Fruit fly (Drosophila melanogaster) whole organism, prepupa: ENCODE data around the gene mew.
A peak's percentile ranks its signal among the peaks of the same experiment; 100 is the strongest.

Source experiments
- Blimp-1 ChIP-seq: fragments of 200-800 bp; sonication (Bioruptor generic); optimal IDR thresholded peaks from 3 replicates; lab custom pipeline; 2017; ENCODE audit warnings: missing biosample characterization, missing genetic modification characterization, mild to moderate bottlenecking, moderate library complexity, missing genetic modification reagents
- CG10631 ChIP-seq: fragments of 200-800 bp; sonication (Bioruptor generic); optimal IDR thresholded peaks from 2 replicates; lab custom pipeline; 2016; ENCODE audit warnings: missing biosample characterization, missing genetic modification characterization
- CG10669 ChIP-seq: fragments of 200-800 bp; sonication (Bioruptor generic); optimal IDR thresholded peaks from 3 replicates; lab custom pipeline; 2018; ENCODE audit warnings: missing biosample characterization, mild to moderate bottlenecking, missing genetic modification characterization, moderate library complexity
- CG11294 ChIP-seq: fragments of 200-800 bp; sonication (Bioruptor generic); IDR thresholded peaks from 2 replicates; pipeline ENCODE4 v1.3.6; 2022; ENCODE audit warnings: missing biosample characterization, missing genetic modification characterization
- CG11762 ChIP-seq: fragments of 200-800 bp; sonication (Bioruptor generic); optimal IDR thresholded peaks from 3 replicates; lab custom pipeline; 2016; ENCODE audit warnings: missing biosample characterization, missing genetic modification characterization; ENCODE audit not compliant: insufficient read depth
- CG11902 ChIP-seq: fragments of 200-800 bp; sonication (Bioruptor generic); optimal IDR thresholded peaks from 3 replicates; lab custom pipeline; 2016; ENCODE audit warnings: missing biosample characterization, missing genetic modification characterization
- CG15336 ChIP-seq: fragments of 200-800 bp; sonication (Bioruptor generic); IDR thresholded peaks from 2 replicates; pipeline ENCODE4 v1.3.6; 2022; ENCODE audit warnings: missing biosample characterization, missing genetic modification characterization
- CG1621 ChIP-seq: fragments of 200-800 bp; sonication (Bioruptor generic); optimal IDR thresholded peaks from 3 replicates; lab custom pipeline; 2018; ENCODE audit warnings: missing biosample characterization, mild to moderate bottlenecking, missing genetic modification characterization
- CG16779 ChIP-seq: fragments of 200-800 bp; sonication (Bioruptor generic); optimal IDR thresholded peaks from 3 replicates; lab custom pipeline; 2017; ENCODE audit warnings: missing biosample characterization, mild to moderate bottlenecking, missing genetic modification characterization
- CG3032 ChIP-seq: fragments of 200-800 bp; optimal IDR thresholded peaks from 2 replicates; lab custom pipeline; 2019; ENCODE audit warnings: missing biosample characterization, mild to moderate bottlenecking, missing genetic modification characterization, moderate library complexity
- CG31627 ChIP-seq: fragments of 200-800 bp; sonication (Bioruptor generic); optimal IDR thresholded peaks from 3 replicates; lab custom pipeline; 2016; ENCODE audit warnings: missing biosample characterization, missing genetic modification characterization
- CG32006 ChIP-seq: fragments of 200-800 bp; sonication (Bioruptor generic); optimal IDR thresholded peaks from 3 replicates; lab custom pipeline; 2017; ENCODE audit warnings: missing biosample characterization, mild to moderate bottlenecking, missing genetic modification characterization
- CG34406 ChIP-seq: fragments of 200-800 bp; sonication (Bioruptor generic); optimal IDR thresholded peaks from 3 replicates; lab custom pipeline; 2016; ENCODE audit warnings: missing biosample characterization, missing genetic modification characterization
- CG3919 ChIP-seq: fragments of 200-800 bp; sonication (Bioruptor generic); optimal IDR thresholded peaks from 3 replicates; lab custom pipeline; 2016; ENCODE audit warnings: missing biosample characterization, missing genetic modification characterization
- CG4318 ChIP-seq: fragments of 200-800 bp; sonication (Bioruptor generic); optimal IDR thresholded peaks from 3 replicates; lab custom pipeline; 2017; ENCODE audit warnings: missing biosample characterization, mild to moderate bottlenecking, missing genetic modification characterization
- CG6163 ChIP-seq: fragments of 200-800 bp; sonication (Bioruptor generic); IDR thresholded peaks from 3 replicates; pipeline ENCODE4 v1.3.6; 2022; ENCODE audit warnings: missing biosample characterization, missing genetic modification characterization
- CG6276 ChIP-seq: fragments of 200-800 bp; sonication (Bioruptor generic); optimal IDR thresholded peaks from 2 replicates; lab custom pipeline; 2017; ENCODE audit warnings: missing biosample characterization, mild to moderate bottlenecking, missing genetic modification characterization
- CG6792 ChIP-seq: fragments of 200-800 bp; sonication (Bioruptor generic); optimal IDR thresholded peaks from 3 replicates; lab custom pipeline; 2016; ENCODE audit warnings: missing biosample characterization, missing genetic modification characterization
- CG6808 ChIP-seq: fragments of 200-800 bp; sonication (Bioruptor generic); optimal IDR thresholded peaks from 3 replicates; lab custom pipeline; 2017; ENCODE audit warnings: missing biosample characterization, missing genetic modification characterization, mild to moderate bottlenecking, moderate library complexity, missing genetic modification reagents
- CG6854 ChIP-seq: fragments of 200-800 bp; sonication (Bioruptor generic); optimal IDR thresholded peaks from 2 replicates; lab custom pipeline; 2017; ENCODE audit warnings: missing biosample characterization, mild to moderate bottlenecking, missing genetic modification characterization
- CG7368 ChIP-seq: fragments of 200-800 bp; sonication (Bioruptor generic); optimal IDR thresholded peaks from 3 replicates; lab custom pipeline; 2016; ENCODE audit warnings: missing biosample characterization, missing genetic modification characterization
- CG8119 ChIP-seq: fragments of 200-800 bp; sonication (Bioruptor generic); IDR thresholded peaks from 3 replicates; pipeline ENCODE4 v1.3.6; 2022; ENCODE audit warnings: missing biosample characterization, missing genetic modification characterization
- CG8319 ChIP-seq: fragments of 200-800 bp; sonication (Bioruptor generic); optimal IDR thresholded peaks from 3 replicates; lab custom pipeline; 2016; ENCODE audit warnings: missing biosample characterization, missing genetic modification characterization
- CG8632 ChIP-seq: fragments of 200-800 bp; sonication (Bioruptor generic); optimal IDR thresholded peaks from 3 replicates; lab custom pipeline; 2016; ENCODE audit warnings: missing biosample characterization, missing genetic modification characterization
- CG9139 ChIP-seq: fragments of 200-800 bp; sonication (Bioruptor generic); optimal IDR thresholded peaks from 3 replicates; lab custom pipeline; 2017; ENCODE audit warnings: missing biosample characterization, mild to moderate bottlenecking, missing genetic modification characterization
- Eip75B ChIP-seq: fragments of 200-800 bp; sonication (Bioruptor generic); optimal IDR thresholded peaks from 3 replicates; lab custom pipeline; 2016; ENCODE audit warnings: missing biosample characterization, missing genetic modification characterization
- Eip78C ChIP-seq: fragments of 200-800 bp; sonication (Bioruptor generic); peaks from one replicate; lab custom pipeline; 2016; ENCODE audit warnings: missing biosample characterization, missing genetic modification characterization
- Ets21C ChIP-seq: fragments of 200-800 bp; sonication (Bioruptor generic); optimal IDR thresholded peaks from 3 replicates; lab custom pipeline; 2016; ENCODE audit warnings: missing biosample characterization, missing genetic modification characterization
- Ets96B ChIP-seq: fragments of 200-800 bp; optimal IDR thresholded peaks from 2 replicates; lab custom pipeline; 2019; ENCODE audit warnings: missing biosample characterization, mild to moderate bottlenecking, missing genetic modification characterization, moderate library complexity
- Gug ChIP-seq: fragments of 200-800 bp; sonication (Bioruptor generic); IDR thresholded peaks from 2 replicates; pipeline ENCODE4 v1.3.6; 2022; ENCODE audit warnings: missing biosample characterization, missing genetic modification characterization
- Hr38 ChIP-seq: sonication (Bioruptor generic); optimal IDR thresholded peaks from 2 replicates; lab custom pipeline; 2016; ENCODE audit warnings: missing biosample characterization, missing genetic modification characterization
- Hr39 ChIP-seq: fragments of 200-800 bp; sonication (Bioruptor generic); optimal IDR thresholded peaks from 2 replicates; lab custom pipeline; 2016; ENCODE audit warnings: missing biosample characterization, missing genetic modification characterization
- Hr4 ChIP-seq: fragments of 200-800 bp; sonication (Bioruptor generic); optimal IDR thresholded peaks from 3 replicates; lab custom pipeline; 2016; ENCODE audit warnings: missing biosample characterization, missing genetic modification characterization
- Lpt ChIP-seq: fragments of 200-800 bp; sonication (Bioruptor generic); optimal IDR thresholded peaks from 3 replicates; lab custom pipeline; 2016; ENCODE audit warnings: missing biosample characterization, missing genetic modification characterization
- Met ChIP-seq: fragments of 200-800 bp; sonication (Bioruptor generic); optimal IDR thresholded peaks from 3 replicates; lab custom pipeline; 2016; ENCODE audit warnings: missing biosample characterization, missing genetic modification characterization
- OdsH ChIP-seq: fragments of 200-800 bp; sonication (Bioruptor generic); optimal IDR thresholded peaks from 3 replicates; lab custom pipeline; 2016; ENCODE audit warnings: missing biosample characterization, missing genetic modification characterization
- Smox ChIP-seq: fragments of 200-800 bp; sonication (Bioruptor generic); optimal IDR thresholded peaks from 3 replicates; lab custom pipeline; 2016; ENCODE audit warnings: missing biosample characterization, missing genetic modification characterization
- achi ChIP-seq: fragments of 200-800 bp; sonication (Bioruptor generic); optimal IDR thresholded peaks from 3 replicates; lab custom pipeline; 2016; ENCODE audit warnings: missing biosample characterization, missing genetic modification characterization
- acj6 ChIP-seq: fragments of 200-800 bp; sonication (Bioruptor generic); optimal IDR thresholded peaks from 3 replicates; lab custom pipeline; 2016; ENCODE audit warnings: missing biosample characterization, missing genetic modification characterization
- cyc ChIP-seq: fragments of 200-800 bp; sonication (Bioruptor generic); optimal IDR thresholded peaks from 3 replicates; lab custom pipeline; 2016; ENCODE audit warnings: missing biosample characterization, missing genetic modification characterization
- dac ChIP-seq: fragments of 200-800 bp; sonication (Bioruptor generic); optimal IDR thresholded peaks from 2 replicates; lab custom pipeline; 2017; ENCODE audit warnings: missing biosample characterization, mild to moderate bottlenecking, missing genetic modification characterization
- eg ChIP-seq: fragments of 200-800 bp; sonication (Bioruptor generic); IDR thresholded peaks from 3 replicates; pipeline ENCODE4 v1.3.6; 2022; ENCODE audit warnings: missing biosample characterization, missing genetic modification characterization
- esn ChIP-seq: fragments of 200-800 bp; sonication (Bioruptor generic); optimal IDR thresholded peaks from 2 replicates; lab custom pipeline; 2016; ENCODE audit warnings: missing biosample characterization, mild to moderate bottlenecking, missing genetic modification characterization, moderate library complexity
- fd85E ChIP-seq: fragments of 200-800 bp; sonication (Bioruptor generic); optimal IDR thresholded peaks from 3 replicates; lab custom pipeline; 2016; ENCODE audit warnings: missing biosample characterization, missing genetic modification characterization
- fkh ChIP-seq: fragments of 200-800 bp; sonication (Bioruptor generic); optimal IDR thresholded peaks from 3 replicates; lab custom pipeline; 2017; ENCODE audit warnings: missing biosample characterization, mild to moderate bottlenecking, missing genetic modification characterization, moderate library complexity
- lz ChIP-seq: fragments of 200-800 bp; sonication (Bioruptor generic); optimal IDR thresholded peaks from 3 replicates; lab custom pipeline; 2016; ENCODE audit warnings: missing biosample characterization, missing genetic modification characterization
- net ChIP-seq: fragments of 200-800 bp; sonication (Bioruptor generic); optimal IDR thresholded peaks from 3 replicates; lab custom pipeline; 2016; ENCODE audit warnings: missing biosample characterization, missing genetic modification characterization
- pdm3 ChIP-seq: fragments of 200-800 bp; sonication (Bioruptor generic); optimal IDR thresholded peaks from 3 replicates; lab custom pipeline; 2016; ENCODE audit warnings: missing biosample characterization, missing genetic modification characterization
- salr ChIP-seq, 2 experiments: fragments of 200-800 bp; sonication (Bioruptor generic); optimal IDR thresholded peaks; 3 replicates each; lab custom pipeline; 2016 to 2018; ENCODE audit warnings: missing biosample characterization in 2 of 2, missing genetic modification characterization in 2 of 2, mild to moderate bottlenecking in 1 of 2
- ss ChIP-seq, 2 experiments: fragments of 200-800 bp; sonication (Bioruptor generic); optimal IDR thresholded peaks; 2 replicates in 1 of 2; 3 replicates in 1 of 2; lab custom pipeline; 2017 to 2018; ENCODE audit warnings: mild to moderate bottlenecking in 2 of 2, missing biosample characterization in 2 of 2, missing genetic modification characterization in 2 of 2, moderate library complexity in 1 of 2
- svp ChIP-seq: fragments of 200-800 bp; sonication (Bioruptor generic); peaks from one replicate; lab custom pipeline; 2016; ENCODE audit warnings: missing biosample characterization, missing genetic modification characterization
- topi ChIP-seq: fragments of 200-800 bp; sonication (Bioruptor generic); optimal IDR thresholded peaks from 3 replicates; lab custom pipeline; 2016; ENCODE audit warnings: missing biosample characterization, missing genetic modification characterization
- vri ChIP-seq: fragments of 200-800 bp; sonication (Bioruptor generic); optimal IDR thresholded peaks from 3 replicates; lab custom pipeline; 2016; ENCODE audit warnings: missing biosample characterization, mild to moderate bottlenecking, missing genetic modification characterization

Gene mew

dm6 chrX:13214056-13214455 is 44.2 kb downstream of the mew start:
- TF ChIP-seq Lpt (GFP tag; lab: Kevin White, UChicago), result peak; percentile 58
- TF ChIP-seq CG34406 (GFP tag; lab: Kevin White, UChicago), result peak; percentile 46
- TF ChIP-seq dac (GFP tag; lab: Kevin White, UChicago), result peak; percentile 1
- peak; percentile 66 for TF ChIP-seq CG32006 (GFP tag; lab: Kevin White, UChicago)
- TF ChIP-seq CG8119, result peak; percentile 58; the same call in 2 of the 3 replicates
- no peak for TF ChIP-seq CG11902 (GFP tag; lab: Kevin White, UChicago)
- TF ChIP-seq Hr4 (GFP tag; lab: Kevin White, UChicago), result peak; percentile 73
- TF ChIP-seq eg (GFP tag; lab: Robert Waterston, UW), result peak; percentile 76
- peak; percentile 52 for TF ChIP-seq CG7368
- peak; percentile 74 for TF ChIP-seq OdsH (GFP tag; lab: Kevin White, UChicago)
- TF ChIP-seq CG15336, result peak; percentile 73
- peak; percentile 26; the same call in 1 of the 2 replicates for TF ChIP-seq CG11294
- peak; percentile 55 for TF ChIP-seq CG6792 (GFP tag; lab: Kevin White, UChicago)
- TF ChIP-seq CG11762, result peak; percentile 27
- peak; percentile 92 for TF ChIP-seq Eip78C
- peak; percentile 43 for TF ChIP-seq CG1621
- peak; percentile 68 for TF ChIP-seq acj6 (GFP tag; lab: Kevin White, UChicago)
- peak; percentile 37 for TF ChIP-seq CG8632
- TF ChIP-seq fkh (GFP tag; lab: Kevin White, UChicago), result no peak
- peak; percentile 31 for TF ChIP-seq Ets21C (GFP tag; lab: Kevin White, UChicago)
- TF ChIP-seq CG8319 (GFP tag; lab: Kevin White, UChicago), result peak; percentile 43
- TF ChIP-seq ss (GFP tag; optimal IDR thresholded peaks at IDR 0.05; lab: Kevin White, UChicago), result no peak
- TF ChIP-seq Hr38 (GFP tag; lab: Kevin White, UChicago), result no peak
- TF ChIP-seq fd85E, result no peak
- TF ChIP-seq Ets96B (tag; lab: Kevin White, UChicago), result peak; percentile 23
- TF ChIP-seq CG6276 (GFP tag; lab: Kevin White, UChicago), result peak; percentile 36
- TF ChIP-seq Eip75B (GFP tag; lab: Kevin White, UChicago), result peak; percentile 66
- TF ChIP-seq salr (GFP tag; optimal IDR thresholded peaks at IDR 0.05; lab: Kevin White, UChicago), result no peak
- TF ChIP-seq CG6808 (GFP tag; lab: Kevin White, UChicago), result no peak
- TF ChIP-seq CG3919 (GFP tag; lab: Kevin White, UChicago), result peak; percentile 70
- no peak for TF ChIP-seq Blimp-1 (GFP tag; lab: Kevin White, UChicago)
- peak; percentile 58 for TF ChIP-seq Smox (GFP tag; lab: Kevin White, UChicago)
- peak; percentile 67 for TF ChIP-seq CG6163 (GFP tag; lab: Robert Waterston, UW)
- peak; percentile 64 for TF ChIP-seq Met (GFP tag; lab: Kevin White, UChicago)
- TF ChIP-seq CG10669 (GFP tag; lab: Kevin White, UChicago), result peak; percentile 50
- TF ChIP-seq CG16779 (tag; lab: Kevin White, UChicago), result no peak
- TF ChIP-seq CG3032 (tag; lab: Kevin White, UChicago), result peak; percentile 36
- peak; percentile 54 for TF ChIP-seq lz (GFP tag; lab: Kevin White, UChicago)
- peak; percentile 58 for TF ChIP-seq achi (GFP tag; lab: Kevin White, UChicago)
- peak; percentile 65 for TF ChIP-seq Gug (GFP tag; lab: Robert Waterston, UW)
- TF ChIP-seq CG4318 (GFP tag; lab: Kevin White, UChicago), result no peak
- peak; percentile 62 for TF ChIP-seq CG31627
- no peak for TF ChIP-seq CG9139
- peak; percentile 68 for TF ChIP-seq topi (GFP tag; lab: Kevin White, UChicago)
- TF ChIP-seq CG6854, result no peak
- TF ChIP-seq cyc (GFP tag; lab: Kevin White, UChicago), result peak; percentile 56
- TF ChIP-seq vri (GFP tag; lab: Kevin White, UChicago), result no peak
- peak; percentile 74 for TF ChIP-seq esn (GFP tag; lab: Kevin White, UChicago)
- TF ChIP-seq Hr39, result peak; percentile 60
- peak; percentile 65 for TF ChIP-seq CG10631
- TF ChIP-seq net (GFP tag; lab: Kevin White, UChicago), result peak; percentile 55
- peak; percentile 74 for TF ChIP-seq pdm3
- peak; percentile 78 for TF ChIP-seq svp
